Worm (Caenorhabditis elegans) whole organism, L4 larva: ENCODE measurements around the gene C34C6.9.

Source experiments
- madf-9 ChIP-seq: fragments of 200-800 bp; sonication (Bioruptor generic); conservative IDR thresholded peaks from 2 replicates; pipeline ENCODE4 v1.3.6; 2022; ENCODE audit warnings: missing genetic modification reagents, missing genetic modification characterization, missing compliant biosample characterization
- snpc-1.2 ChIP-seq: fragments of 200-800 bp; sonication (Bioruptor generic); IDR thresholded peaks from 2 replicates; pipeline ENCODE4 v1.3.6; 2022; ENCODE audit warnings: missing genetic modification reagents, missing genetic modification characterization, missing compliant biosample characterization

DNA sequence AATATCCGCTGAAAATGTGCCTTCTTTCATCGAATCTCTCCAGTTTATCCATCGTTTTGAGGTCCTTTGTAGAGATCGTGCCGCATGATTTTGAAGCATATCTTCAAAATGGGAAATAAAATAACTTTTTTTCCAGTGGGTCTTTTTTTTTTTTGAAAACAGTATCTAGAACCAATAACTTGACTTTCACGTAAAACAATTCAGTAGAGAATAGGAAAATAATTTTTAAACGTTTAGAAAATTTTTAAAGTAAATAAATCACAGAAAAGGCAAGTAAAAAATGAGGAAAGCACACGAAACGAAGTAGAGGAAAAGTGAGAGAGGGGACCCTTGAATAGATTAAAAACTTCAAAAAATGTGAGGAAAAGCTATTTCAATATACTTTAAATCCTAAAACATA lies 13.1 kb downstream of the C34C6.9 start, which contains the start of gene chdh-1:
- TF ChIP-seq madf-9, result no peak
- no peak for TF ChIP-seq snpc-1.2 (GFP tag; lab: Robert Waterston, UW)
